Fruit fly (Drosophila melanogaster): ENCODE data around the gene CG11417.

CG11417 gene

dm6 chrX:1398455-1399055, 44.7 kb downstream of the CG11417 start (continued):
- TF ChIP-seq Poxn (GFP tag; IDR thresholded peaks at IDR 0.05) = 0 out of 2 replicates have a peak, but pooled peaks have one; percentile 29
- no peak for TF ChIP-seq Dip2 (GFP tag; IDR thresholded peaks at IDR 0.05)
- no peak for TF ChIP-seq CG8765 (GFP tag; IDR thresholded peaks at IDR 0.05)
- TF ChIP-seq mld (GFP tag; IDR thresholded peaks at IDR 0.05; ENCODE audit: partially characterized antibody) = no peak
- peak; percentile 11 to 72 for TF ChIP-seq chif (GFP tag; optimal IDR thresholded peaks at IDR 0.05)
- peak; percentile 47; the same call in 1 of the 2 replicates for TF ChIP-seq wor (GFP tag; IDR thresholded peaks at IDR 0.05)
- TF ChIP-seq mirr (GFP tag; optimal IDR thresholded peaks at IDR 0.05) = no peak
- TF ChIP-seq CG3726 (GFP tag; IDR thresholded peaks at IDR 0.05) = peak; percentile 37; the same call in 1 of the 3 replicates
- TF ChIP-seq CG11504 (tag; optimal IDR thresholded peaks at IDR 0.05) = peak; percentile 56
- TF ChIP-seq CG34224 (GFP tag; IDR thresholded peaks at IDR 0.05; ENCODE audit: partially characterized antibody) = no peak
- peak; percentile 56; the same call in 2 of the 3 replicates for TF ChIP-seq Aef1 (GFP tag; IDR thresholded peaks at IDR 0.05)
- TF ChIP-seq zfh1 (GFP tag; IDR thresholded peaks at IDR 0.05) = peak; percentile 76; the same call in 2 of the 3 replicates
- TF ChIP-seq CG4707 (GFP tag; optimal IDR thresholded peaks at IDR 0.05) = peak; percentile 20
- no peak for TF ChIP-seq knrl (GFP tag; IDR thresholded peaks at IDR 0.05; ENCODE audit: partially characterized antibody)
- peak; percentile 10 for TF ChIP-seq CG13624 (GFP tag; optimal IDR thresholded peaks at IDR 0.05)
- TF ChIP-seq Optix (GFP tag; IDR thresholded peaks at IDR 0.05) = peak; percentile 75
- no peak for TF ChIP-seq pzg (GFP tag; optimal IDR thresholded peaks at IDR 0.05)
- no peak for TF ChIP-seq TFAM (GFP tag; optimal IDR thresholded peaks at IDR 0.05)
- peak; percentile 17 for TF ChIP-seq CG33213 (GFP tag; optimal IDR thresholded peaks at IDR 0.05)
- no peak for TF ChIP-seq crol (GFP tag; IDR thresholded peaks at IDR 0.05)
- no peak for TF ChIP-seq D (optimal IDR thresholded peaks at IDR 0.05)
- peak; percentile 58 for TF ChIP-seq D (GFP tag; optimal IDR thresholded peaks at IDR 0.05)
- TF ChIP-seq exex (tag; optimal IDR thresholded peaks at IDR 0.05) = no peak
- peak; percentile 26; the same call in 1 of the 2 replicates for TF ChIP-seq ham (GFP tag; IDR thresholded peaks at IDR 0.05)
- no peak for TF ChIP-seq zen2 (GFP tag; IDR thresholded peaks at IDR 0.05; ENCODE audit: partially characterized antibody)
- peak; percentile 74; the same call in 2 of the 3 replicates for TF ChIP-seq CG7357 (GFP tag; IDR thresholded peaks at IDR 0.05)
- TF ChIP-seq gce (GFP tag; IDR thresholded peaks at IDR 0.05) = peak; percentile 15; the same call in 1 of the 3 replicates
- TF ChIP-seq slp2 (GFP tag; optimal IDR thresholded peaks at IDR 0.05) = no peak
- no peak for TF ChIP-seq NK7.1 (GFP tag; optimal IDR thresholded peaks at IDR 0.05)
- no peak for TF ChIP-seq CG7963 (GFP tag; IDR thresholded peaks at IDR 0.05; ENCODE audit: partially characterized antibody)
- TF ChIP-seq CG4820 (GFP tag; optimal IDR thresholded peaks at IDR 0.05) = peak; percentile 63
- no peak for TF ChIP-seq chinmo (GFP tag; IDR thresholded peaks at IDR 0.05; ENCODE audit: partially characterized antibody)
- TF ChIP-seq tll (GFP tag; optimal IDR thresholded peaks at IDR 0.05) = no peak
- TF ChIP-seq gsb (GFP tag; IDR thresholded peaks at IDR 0.05) = 0 out of 2 replicates have a peak, but pooled peaks have one; percentile 35
- no peak for TF ChIP-seq CG3163 (GFP tag; optimal IDR thresholded peaks at IDR 0.05)
- TF ChIP-seq CG15696 (tag; optimal IDR thresholded peaks at IDR 0.05) = peak; percentile 38
- peak; percentile 10 for TF ChIP-seq Asciz (GFP tag; optimal IDR thresholded peaks at IDR 0.05)
- peak; percentile 65 for TF ChIP-seq CG7786 (GFP tag; optimal IDR thresholded peaks at IDR 0.05)
- TF ChIP-seq Ets65A (GFP tag) = peak; percentile 93
- TF ChIP-seq CG2116 (GFP tag; optimal IDR thresholded peaks at IDR 0.05) = no peak
- no peak for TF ChIP-seq NC2β (GFP tag; optimal IDR thresholded peaks at IDR 0.05)
- TF ChIP-seq gem (tag; optimal IDR thresholded peaks at IDR 0.05) = peak; percentile 71
- peak; percentile 32 for TF ChIP-seq cwo (GFP tag; optimal IDR thresholded peaks at IDR 0.05)
- no peak for TF ChIP-seq CrebB (tag; optimal IDR thresholded peaks at IDR 0.05)
- peak; percentile 2 for TF ChIP-seq CG15601 (tag; optimal IDR thresholded peaks at IDR 0.05)
- TF ChIP-seq al (GFP tag; IDR thresholded peaks at IDR 0.05) = peak; percentile 52
- no peak; the same call in 2 of the 3 replicates for TF ChIP-seq B-H1 (GFP tag; IDR thresholded peaks at IDR 0.05)
- TF ChIP-seq CG9817 (tag; optimal IDR thresholded peaks at IDR 0.05) = peak; percentile 60
- TF ChIP-seq CG15073 (GFP tag; optimal IDR thresholded peaks at IDR 0.05) = no peak
